Worm (Caenorhabditis elegans) whole organism, L1 larva: Measurements from ENCODE around the gene sre-43.
A peak's percentile ranks its signal among the peaks of the same experiment; 100 is the strongest.

Source experiments
- blmp-1 ChIP-seq: fragments of 150-350 bp; optimal IDR thresholded peaks from 2 replicates; lab custom pipeline; 2014; ENCODE audit warnings: missing biosample characterization, missing genetic modification characterization
- ceh-82 ChIP-seq, 3 experiments: fragments of 150-350 bp in 1 of 3; sonication (generic microtip) in 2 of 3; optimal IDR thresholded peaks; 2 replicates each; lab custom pipeline; 2014 to 2017; ENCODE audit warnings: missing biosample characterization in 3 of 3, missing genetic modification characterization in 3 of 3
- ces-1 ChIP-seq: fragments of 150-350 bp; optimal IDR thresholded peaks from 2 replicates; lab custom pipeline; 2014; ENCODE audit warnings: missing biosample characterization, missing genetic modification reagents, missing genetic modification characterization
- dsc-1 ChIP-seq: sonication (generic microtip); optimal IDR thresholded peaks from 2 replicates; lab custom pipeline; 2016; ENCODE audit warnings: mild to moderate bottlenecking, missing genetic modification characterization, missing compliant biosample characterization
- efl-1 ChIP-seq, 4 experiments: fragments of 150-350 bp; optimal IDR thresholded peaks in 3 of 4; peaks in 1 of 4; 1 replicate in 1 of 4; 2 replicates in 3 of 4; lab custom pipeline; 2014; ENCODE audit warnings: missing biosample characterization in 2 of 4, missing genetic modification characterization in 2 of 4, missing genetic modification reagents in 2 of 4
- efl-3 ChIP-seq: fragments of 200-800 bp; sonication (Bioruptor generic); optimal IDR thresholded peaks from 2 replicates; lab custom pipeline; 2018; ENCODE audit warnings: mild to moderate bottlenecking, missing genetic modification characterization, missing compliant biosample characterization
- egl-13 ChIP-seq: sonication (generic microtip); optimal IDR thresholded peaks from 2 replicates; lab custom pipeline; 2016; ENCODE audit warnings: missing genotype, missing genetic modification reagents, missing genetic modification characterization, missing compliant biosample characterization
- egl-27 ChIP-seq, 2 experiments: fragments of 150-350 bp in 1 of 2; sonication (generic microtip); optimal IDR thresholded peaks; 3 replicates each; lab custom pipeline; 2017 to 2018; ENCODE audit warnings: missing biosample characterization in 2 of 2, missing genetic modification characterization in 2 of 2, missing genetic modification reagents in 2 of 2
- elt-2 ChIP-seq: sonication (generic microtip); optimal IDR thresholded peaks from 2 replicates; lab custom pipeline; 2016; ENCODE audit warnings: missing genetic modification characterization, mild to moderate bottlenecking, inconsistent platforms, missing compliant biosample characterization, missing genetic modification reagents
- elt-3 ChIP-seq, 6 experiments: fragments of 150-350 bp in 1 of 6; sonication (generic microtip); optimal IDR thresholded peaks; 2 replicates each; lab custom pipeline; 2017 to 2018; ENCODE audit warnings: missing biosample characterization in 6 of 6, missing genetic modification characterization in 6 of 6, inconsistent platforms in 1 of 6
- fkh-4 ChIP-seq: sonication (generic microtip); optimal IDR thresholded peaks from 2 replicates; lab custom pipeline; 2016; ENCODE audit warnings: missing compliant biosample characterization, missing genetic modification characterization, borderline replicate concordance
- fkh-8 ChIP-seq: sonication (generic microtip); optimal IDR thresholded peaks from 2 replicates; lab custom pipeline; 2016; ENCODE audit warnings: mild to moderate bottlenecking, missing genetic modification characterization, missing compliant biosample characterization
- grh-1 ChIP-seq: fragments of 200-800 bp; sonication (Bioruptor generic); IDR thresholded peaks from 2 replicates; pipeline ENCODE4 v1.3.6; 2022; ENCODE audit warnings: missing genetic modification reagents, missing genetic modification characterization, missing compliant biosample characterization
- hlh-17 ChIP-seq: fragments of 200-800 bp; sonication (Bioruptor generic); optimal IDR thresholded peaks from 2 replicates; lab custom pipeline; 2018; ENCODE audit warnings: missing genetic modification characterization, mild to moderate bottlenecking, missing compliant biosample characterization, moderate library complexity, borderline replicate concordance
- hlh-4 ChIP-seq: sonication (generic microtip); optimal IDR thresholded peaks from 2 replicates; lab custom pipeline; 2016; ENCODE audit warnings: mild to moderate bottlenecking, missing genetic modification characterization, missing compliant biosample characterization
- irx-1 ChIP-seq: sonication (generic microtip); optimal IDR thresholded peaks from 2 replicates; lab custom pipeline; 2016; ENCODE audit warnings: missing genetic modification characterization, missing compliant biosample characterization
- lin-35 ChIP-seq, 2 experiments: fragments of 150-350 bp; optimal IDR thresholded peaks; 2 replicates each; lab custom pipeline; 2014; ENCODE audit warnings: missing biosample characterization in 2 of 2, missing genetic modification characterization in 2 of 2, missing genetic modification reagents in 2 of 2
- lir-3 ChIP-seq: sonication (generic microtip); optimal IDR thresholded peaks from 2 replicates; lab custom pipeline; 2016; ENCODE audit warnings: mild to moderate bottlenecking, missing genetic modification characterization, moderate library complexity, missing compliant biosample characterization; ENCODE audit not compliant: poor library complexity
- nhr-47 ChIP-seq: sonication (generic microtip); optimal IDR thresholded peaks from 2 replicates; lab custom pipeline; 2016; ENCODE audit warnings: mild to moderate bottlenecking, missing genetic modification characterization, moderate library complexity, missing compliant biosample characterization
- nhr-76 ChIP-seq: sonication (generic microtip); optimal IDR thresholded peaks from 2 replicates; lab custom pipeline; 2017; ENCODE audit warnings: missing biosample characterization, missing genetic modification characterization
- rnt-1 ChIP-seq: sonication (generic microtip); optimal IDR thresholded peaks from 2 replicates; lab custom pipeline; 2016; ENCODE audit warnings: mild to moderate bottlenecking, missing genetic modification characterization, moderate library complexity, missing compliant biosample characterization
- snpc-4 ChIP-seq: fragments of 150-350 bp; optimal IDR thresholded peaks from 2 replicates; lab custom pipeline; 2014; ENCODE audit warnings: missing biosample characterization, missing genetic modification characterization
- sup-37 ChIP-seq: fragments of 200-800 bp; sonication (Bioruptor generic); optimal IDR thresholded peaks from 2 replicates; lab custom pipeline; 2018; ENCODE audit warnings: mild to moderate bottlenecking, missing genetic modification characterization, missing compliant biosample characterization
- tlp-1 ChIP-seq: fragments of 150-350 bp; optimal IDR thresholded peaks from 2 replicates; lab custom pipeline; 2014; ENCODE audit warnings: missing biosample characterization, missing genetic modification characterization
- unc-98 ChIP-seq: fragments of 200-800 bp; sonication (Bioruptor generic); IDR thresholded peaks from 2 replicates; pipeline ENCODE4 v1.3.6; 2022; ENCODE audit warnings: missing genetic modification characterization, missing compliant biosample characterization
- xbp-1 ChIP-seq: sonication (generic microtip); optimal IDR thresholded peaks from 2 replicates; lab custom pipeline; 2016; ENCODE audit warnings: missing genetic modification characterization, missing compliant biosample characterization
- zag-1 ChIP-seq: fragments of 150-350 bp; optimal IDR thresholded peaks from 2 replicates; lab custom pipeline; 2014; ENCODE audit warnings: missing biosample characterization, missing genetic modification characterization
- ztf-11 ChIP-seq, 2 experiments: sonication (generic microtip); optimal IDR thresholded peaks; 2 replicates each; lab custom pipeline; 2016 to 2017; ENCODE audit warnings: missing genetic modification characterization in 2 of 2, missing biosample characterization in 1 of 2, missing compliant biosample characterization in 1 of 2

The sre-43 gene

ce11 chrII:14010656-14011376, 41.9 kb upstream of the sre-43 start, which contains the start of gene F01D5.8:
Gene F01D5.8, plus strand, starts transcription at chrII:14010706.
- TF ChIP-seq elt-2 (tag; lab: Kevin White, UChicago) (peak; percentile 33), lin-35 (GFP tag; optimal IDR thresholded peaks at IDR 0.05; lab: Kevin White, UChicago) (peak in 1 of 2 experiments; percentile 9), efl-1 (optimal IDR thresholded peaks at IDR 0.05; lab: Kevin White, UChicago) (no peak), efl-1 (GFP tag; optimal IDR thresholded peaks at IDR 0.05 in 1 of 2; lab: Kevin White, UChicago) (peak in 1 of 2 experiments; percentile 62), fkh-8 (tag; lab: Kevin White, UChicago) (no peak), ceh-82 (tag; optimal IDR thresholded peaks at IDR 0.05; lab: Kevin White, UChicago) (no peak), blmp-1 (tag; lab: Kevin White, UChicago) (no peak), unc-98 (GFP tag; lab: Robert Waterston, UW) (no peak)

ce11 chrII:14008359-14008758, 39.5 kb upstream of the sre-43 start, which contains the start of gene F01D5.7:
Gene F01D5.7, plus strand, starts transcription at chrII:14008659.
- TF ChIP-seq nhr-47 (tag; lab: Kevin White, UChicago) (no peak), tlp-1 (no peak), hlh-17 (no peak), fkh-4 (tag; lab: Kevin White, UChicago) (no peak), xbp-1 (tag; lab: Kevin White, UChicago) (no peak), ces-1 (no peak), grh-1 (GFP tag; lab: Robert Waterston, UW) (no peak), zag-1 (tag; lab: Kevin White, UChicago) (no peak), efl-1 (optimal IDR thresholded peaks at IDR 0.05; lab: Kevin White, UChicago) (no peak), efl-1 (GFP tag; optimal IDR thresholded peaks at IDR 0.05 in 1 of 2; lab: Kevin White, UChicago) (no peak), elt-3 (tag; optimal IDR thresholded peaks at IDR 0.05; lab: Kevin White, UChicago) (no peak), lir-3 (tag; lab: Kevin White, UChicago) (no peak), dsc-1 (tag; lab: Kevin White, UChicago) (no peak)

ce11 chrII:14006210-14006609, 37.3 kb upstream of the sre-43 start, which contains the start of gene F01D5.6:
Gene F01D5.6, plus strand, starts transcription at chrII:14006510.
- TF ChIP-seq nhr-76 (tag; lab: Kevin White, UChicago) (no peak), efl-3 (GFP tag; lab: Kevin White, UChicago) (no peak), egl-27 (tag; optimal IDR thresholded peaks at IDR 0.05; lab: Kevin White, UChicago) (no peak), sup-37 (no peak)

- TF ChIP-seq rnt-1 (tag; lab: Kevin White, UChicago) (no peak), efl-1 (optimal IDR thresholded peaks at IDR 0.05; lab: Kevin White, UChicago) (no peak), efl-1 (GFP tag; optimal IDR thresholded peaks at IDR 0.05 in 1 of 2; lab: Kevin White, UChicago) (peak in 1 of 2 experiments; percentile 75)
Observed at ce11 chrII:14005183-14005582, 36.3 kb upstream of the sre-43 start.

- TF ChIP-seq blmp-1 (tag; lab: Kevin White, UChicago) (peak; percentile 44), ztf-11 (tag; optimal IDR thresholded peaks at IDR 0.05; lab: Kevin White, UChicago) (no peak), hlh-4 (tag; lab: Kevin White, UChicago) (no peak)
Observed at ce11 chrII:14004770-14005169, 35.9 kb upstream of the sre-43 start.

ce11 chrII:14003821-14004430, 35.0 kb upstream of the sre-43 start:
- no peak for TF ChIP-seq ces-1
- TF ChIP-seq efl-1 (optimal IDR thresholded peaks at IDR 0.05; lab: Kevin White, UChicago): no peak
- peak in 1 of 2 experiments; percentile 74 for TF ChIP-seq efl-1 (GFP tag; optimal IDR thresholded peaks at IDR 0.05 in 1 of 2; lab: Kevin White, UChicago)
- no peak for TF ChIP-seq elt-3 (tag; optimal IDR thresholded peaks at IDR 0.05; lab: Kevin White, UChicago)
- TF ChIP-seq egl-13 (tag; lab: Kevin White, UChicago): no peak
- peak; percentile 15 for TF ChIP-seq blmp-1 (tag; lab: Kevin White, UChicago)
- TF ChIP-seq snpc-4 (tag; lab: Kevin White, UChicago): peak; percentile 76
- no peak for TF ChIP-seq irx-1 (tag; lab: Kevin White, UChicago)
- TF ChIP-seq, all 84 proteins: peak for 3
